Worm (Caenorhabditis elegans) whole organism, L4 larva: Measurements from ENCODE around the gene T19C3.2.

Experiments
- F44E2.7 ChIP-seq: fragments of 200-800 bp; sonication (Bioruptor generic); IDR thresholded peaks from 2 replicates; pipeline ENCODE4 v2.1.2; 2022; ENCODE audit warnings: missing genetic modification characterization, missing compliant biosample characterization
- Y105C5A.15 ChIP-seq: fragments of 200-800 bp; sonication (Bioruptor generic); IDR thresholded peaks from 2 replicates; pipeline ENCODE4 v1.3.6; 2022; ENCODE audit warnings: missing genetic modification characterization, missing compliant biosample characterization
- Y48G9A.11 ChIP-seq: fragments of 200-800 bp; sonication (Bioruptor generic); IDR thresholded peaks from 2 replicates; pipeline ENCODE4 v1.3.6; 2022; ENCODE audit warnings: missing genetic modification reagents, missing genetic modification characterization, missing compliant biosample characterization
- ama-1 ChIP-seq: fragments of 150-350 bp; optimal IDR thresholded peaks from 2 replicates; lab custom pipeline; 2014; ENCODE audit warnings: inconsistent platforms, mixed read lengths
- ceh-32 ChIP-seq: sonication (generic microtip); optimal IDR thresholded peaks from 2 replicates; lab custom pipeline; 2016; ENCODE audit warnings: mild to moderate bottlenecking, missing genetic modification characterization, missing compliant biosample characterization; ENCODE audit not compliant: poor library complexity
- ceh-82 ChIP-seq: sonication (generic microtip); optimal IDR thresholded peaks from 2 replicates; lab custom pipeline; 2017; ENCODE audit warnings: missing biosample characterization, missing genetic modification characterization
- cey-2 ChIP-seq: sonication (generic microtip); optimal IDR thresholded peaks from 3 replicates; lab custom pipeline; 2017; ENCODE audit warnings: missing genetic modification characterization, mild to moderate bottlenecking, missing compliant biosample characterization, antibody characterized with exemption, borderline replicate concordance; ENCODE audit not compliant: insufficient read depth
- daf-16 ChIP-seq, 3 experiments: sonication (generic microtip); optimal IDR thresholded peaks; 2 replicates each; lab custom pipeline; 2016 to 2017; ENCODE audit warnings: missing genetic modification characterization in 3 of 3, missing genetic modification reagents in 3 of 3, mild to moderate bottlenecking in 2 of 3, missing compliant biosample characterization in 2 of 3, missing biosample characterization in 1 of 3, moderate library complexity in 1 of 3
- dmd-8 ChIP-seq: fragments of 200-800 bp; sonication (Bioruptor generic); IDR thresholded peaks from 2 replicates; pipeline ENCODE4 v1.3.6; 2022; ENCODE audit warnings: missing genetic modification characterization, missing compliant biosample characterization
- dpl-1 ChIP-seq: fragments of 150-350 bp; optimal IDR thresholded peaks from 2 replicates; lab custom pipeline; 2014; ENCODE audit warnings: missing biosample characterization, missing genetic modification reagents, missing genetic modification characterization
- dve-1 ChIP-seq: sonication (generic microtip); optimal IDR thresholded peaks from 2 replicates; lab custom pipeline; 2017; ENCODE audit warnings: antibody characterized with exemption, mild to moderate bottlenecking, missing genetic modification characterization, missing compliant biosample characterization; ENCODE audit not compliant: insufficient read depth
- fkh-10 ChIP-seq: fragments of 150-350 bp; optimal IDR thresholded peaks from 2 replicates; lab custom pipeline; 2014; ENCODE audit warnings: missing biosample characterization, missing genetic modification reagents, missing genetic modification characterization
- hlh-30 ChIP-seq: sonication (generic microtip); optimal IDR thresholded peaks from 2 replicates; lab custom pipeline; 2017; ENCODE audit warnings: antibody characterized with exemption, mild to moderate bottlenecking, missing genetic modification characterization, missing compliant biosample characterization; ENCODE audit not compliant: insufficient read depth
- hmg-1.1 ChIP-seq: fragments of 200-800 bp; sonication (Bioruptor generic); IDR thresholded peaks from 2 replicates; pipeline ENCODE4 v1.3.6; 2022; ENCODE audit warnings: missing genetic modification reagents, missing genetic modification characterization, missing compliant biosample characterization
- lin-1 ChIP-seq: fragments of 200-800 bp; sonication (Bioruptor generic); IDR thresholded peaks from 2 replicates; pipeline ENCODE4 v1.3.6; 2022; ENCODE audit warnings: missing genetic modification reagents, missing genetic modification characterization, missing compliant biosample characterization
- lin-15B ChIP-seq: fragments of 150-350 bp; sonication (generic microtip); optimal IDR thresholded peaks from 3 replicates; lab custom pipeline; 2014; ENCODE audit warnings: missing biosample characterization, missing genetic modification characterization
- lin-29 ChIP-seq: fragments of 200-800 bp; sonication (Bioruptor generic); IDR thresholded peaks from 2 replicates; pipeline ENCODE4 v1.3.6; 2022; ENCODE audit warnings: missing genetic modification reagents, missing genetic modification characterization, missing compliant biosample characterization
- lin-38 ChIP-seq: fragments of 200-800 bp; sonication (Bioruptor generic); IDR thresholded peaks from 2 replicates; pipeline ENCODE4 v1.3.6; 2022; ENCODE audit warnings: missing genetic modification reagents, missing genetic modification characterization, missing compliant biosample characterization
- lin-39 ChIP-seq: fragments of 150-350 bp; optimal IDR thresholded peaks from 2 replicates; lab custom pipeline; 2014; ENCODE audit warnings: missing biosample characterization, missing genetic modification reagents, missing genetic modification characterization
- lsy-2 ChIP-seq, 2 experiments: fragments of 150-350 bp in 1 of 2; sonication (generic microtip) in 1 of 2; optimal IDR thresholded peaks; 2 replicates each; lab custom pipeline; 2014 to 2017; ENCODE audit warnings: missing biosample characterization in 2 of 2, missing genetic modification characterization in 2 of 2
- mep-1 ChIP-seq: fragments of 150-350 bp; sonication (generic microtip); optimal IDR thresholded peaks from 3 replicates; lab custom pipeline; 2014; ENCODE audit warnings: missing biosample characterization, missing genetic modification characterization
- mes-2 ChIP-seq: sonication (generic microtip); optimal IDR thresholded peaks from 2 replicates; lab custom pipeline; 2016; ENCODE audit warnings: missing genotype, mild to moderate bottlenecking, missing genetic modification characterization, missing compliant biosample characterization; ENCODE audit not compliant: poor library complexity, severe bottlenecking
- mxl-2 ChIP-seq: fragments of 200-800 bp; sonication (Bioruptor generic); conservative IDR thresholded peaks from 2 replicates; pipeline ENCODE4 v1.3.6; 2022; ENCODE audit warnings: missing genetic modification reagents, missing genetic modification characterization, missing compliant biosample characterization
- nhr-10 ChIP-seq: fragments of 150-350 bp; optimal IDR thresholded peaks from 2 replicates; lab custom pipeline; 2014; ENCODE audit warnings: missing biosample characterization, missing genetic modification characterization
- nhr-77 ChIP-seq: fragments of 150-350 bp; optimal IDR thresholded peaks from 2 replicates; lab custom pipeline; 2014; ENCODE audit warnings: missing biosample characterization, missing genetic modification characterization
- pha-4 ChIP-seq, 2 experiments: fragments of 150-350 bp in 1 of 2; fragments of 200-800 bp in 1 of 2; sonication (Bioruptor generic) in 1 of 2; IDR thresholded peaks in 1 of 2; optimal IDR thresholded peaks in 1 of 2; 2 replicates each; pipeline versions ENCODE4 v1.3.6 to Lab custom; 2014 to 2022; ENCODE audit warnings: missing genetic modification characterization in 2 of 2, missing genetic modification reagents in 2 of 2, missing biosample characterization in 1 of 2, missing compliant biosample characterization in 1 of 2
- php-3 ChIP-seq: fragments of 200-800 bp; sonication (Bioruptor generic); IDR thresholded peaks from 2 replicates; pipeline ENCODE4 v1.3.6; 2022; ENCODE audit warnings: missing genetic modification reagents, missing genetic modification characterization, missing compliant biosample characterization
- saeg-2 ChIP-seq: fragments of 200-800 bp; sonication (Bioruptor generic); IDR thresholded peaks from 2 replicates; pipeline ENCODE4 v1.3.6; 2022; ENCODE audit warnings: missing genetic modification reagents, missing genetic modification characterization, missing compliant biosample characterization
- sdz-12 ChIP-seq: fragments of 200-800 bp; sonication (Bioruptor generic); optimal IDR thresholded peaks from 2 replicates; lab custom pipeline; 2018; ENCODE audit warnings: mild to moderate bottlenecking, missing genetic modification characterization, missing compliant biosample characterization
- set-16 ChIP-seq: fragments of 200-800 bp; sonication (Bioruptor generic); IDR thresholded peaks from 2 replicates; pipeline ENCODE4 v1.3.6; 2022; ENCODE audit warnings: missing genetic modification reagents, missing genetic modification characterization, missing compliant biosample characterization
- snpc-1.2 ChIP-seq: fragments of 200-800 bp; sonication (Bioruptor generic); IDR thresholded peaks from 2 replicates; pipeline ENCODE4 v1.3.6; 2022; ENCODE audit warnings: missing genetic modification reagents, missing genetic modification characterization, missing compliant biosample characterization
- snpc-4 ChIP-seq: fragments of 150-350 bp; optimal IDR thresholded peaks from 2 replicates; lab custom pipeline; 2014; ENCODE audit warnings: missing biosample characterization, missing genetic modification characterization
- spr-3 ChIP-seq: fragments of 200-800 bp; sonication (Bioruptor generic); optimal IDR thresholded peaks from 2 replicates; lab custom pipeline; 2018; ENCODE audit warnings: mild to moderate bottlenecking, missing genetic modification characterization, missing compliant biosample characterization
- tag-97 ChIP-seq: fragments of 200-800 bp; sonication (Bioruptor generic); IDR thresholded peaks from 2 replicates; pipeline ENCODE4 v1.3.6; 2022; ENCODE audit warnings: missing genetic modification characterization, missing compliant biosample characterization
- vab-7 ChIP-seq: fragments of 200-800 bp; sonication (Bioruptor generic); IDR thresholded peaks from 2 replicates; pipeline ENCODE4 v1.3.6; 2022; ENCODE audit warnings: missing genetic modification reagents, missing genetic modification characterization, missing compliant biosample characterization
- ztf-7 ChIP-seq: fragments of 150-350 bp; optimal IDR thresholded peaks from 2 replicates; lab custom pipeline; 2014; ENCODE audit warnings: missing biosample characterization, missing genetic modification characterization

Gene T19C3.2

DNA sequence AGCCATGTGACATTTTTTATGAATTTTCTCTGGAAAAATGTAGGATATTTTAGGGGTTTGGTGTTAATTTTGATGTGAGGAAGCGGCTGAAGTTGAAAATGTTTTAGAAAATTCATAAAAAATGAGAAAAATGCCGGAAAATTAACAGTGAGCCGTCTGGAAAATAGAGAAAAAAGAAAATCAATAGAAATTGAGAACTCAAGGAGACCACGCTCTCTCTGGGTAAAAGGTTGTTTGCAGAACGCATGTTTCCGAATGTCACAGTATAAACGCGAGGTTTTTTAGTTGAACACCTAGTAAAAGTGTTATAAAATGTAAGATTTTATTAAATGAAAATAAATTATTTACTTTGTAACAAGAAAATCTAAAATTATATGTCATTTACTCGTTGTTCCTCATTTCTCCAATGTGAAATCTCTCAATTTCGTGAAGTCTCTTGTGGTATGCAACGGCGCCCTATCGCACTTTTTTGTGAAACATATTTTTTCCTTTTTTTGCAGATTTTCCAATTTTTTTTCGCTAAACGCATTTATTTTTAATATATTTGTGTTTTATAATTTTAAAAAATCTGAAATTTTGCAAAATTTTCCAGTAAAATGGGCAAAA, 22.9 kb upstream of the T19C3.2 start, which contains the start of the genes tag-266 and tag-267 (continued):
- TF ChIP-seq pha-4 (GFP tag; IDR thresholded peaks at IDR 0.05; lab: Robert Waterston, UW) (peak; percentile 38; the same call in 1 of the 2 replicates), pha-4 (tag; optimal IDR thresholded peaks at IDR 0.05; lab: Kevin White, UChicago) (no peak), ama-1 (no peak), mxl-2 (GFP tag; lab: Robert Waterston, UW) (no peak), tag-97 (GFP tag; lab: Robert Waterston, UW) (no peak), ceh-32 (tag; lab: Kevin White, UChicago) (no peak), F44E2.7 (GFP tag; lab: Robert Waterston, UW) (no peak), fkh-10 (GFP tag; lab: Kevin White, UChicago) (peak; percentile 62), ztf-7 (tag; lab: Kevin White, UChicago) (no peak), spr-3 (no peak), nhr-77 (peak; percentile 91), lin-1 (GFP tag; lab: Robert Waterston, UW) (no peak), cey-2 (tag; lab: Kevin White, UChicago) (no peak), lin-38 (peak; percentile 97), lsy-2 (tag; optimal IDR thresholded peaks at IDR 0.05; lab: Kevin White, UChicago) (peak in 1 of 2 experiments; percentile 73)

DNA sequence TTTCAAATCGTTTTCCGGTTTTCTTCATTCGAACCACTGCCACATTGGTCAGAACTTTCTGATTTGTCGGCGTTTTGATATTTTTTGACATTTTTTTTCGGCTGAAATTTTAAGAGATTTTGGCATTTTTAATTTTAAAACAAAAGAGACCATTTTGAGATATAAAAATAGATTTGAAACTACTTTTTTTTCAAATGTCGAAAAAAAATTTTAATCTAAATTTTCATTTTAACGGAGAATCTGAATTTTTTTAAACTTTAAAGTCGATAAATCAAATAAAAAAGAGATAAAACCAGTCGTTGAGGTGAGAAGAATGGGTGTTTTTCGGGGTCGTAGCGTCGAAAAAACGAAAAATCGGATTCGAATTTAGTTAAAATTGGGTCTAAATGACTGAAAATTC, 21.0 kb upstream of the T19C3.2 start, which contains the start of gene sbds-1:
Gene sbds-1, minus strand, starts transcription at position 101 of the 400 bp plus-strand sequence.
- TF ChIP-seq lin-38 (0 out of 2 replicates have a peak, but pooled peaks have one; percentile 7), lin-39 (tag; lab: Kevin White, UChicago) (no peak)

ce11 chrIII:636067-636466, 18.7 kb upstream of the T19C3.2 start, which contains the start of gene T19C3.7:
Gene T19C3.7 (minus strand): TSS chrIII:636167.
- TF ChIP-seq dve-1 (tag; lab: Kevin White, UChicago), result no peak

ce11 chrIII:634618-635017, 17.3 kb upstream of the T19C3.2 start, which contains the start of gene fem-2:
Gene fem-2 (minus strand): TSS chrIII:634626.
- TF ChIP-seq lsy-2 (tag; optimal IDR thresholded peaks at IDR 0.05; lab: Kevin White, UChicago) (peak in 1 of 2 experiments; percentile 58), snpc-4 (tag; lab: Kevin White, UChicago) (no peak), pha-4 (GFP tag; IDR thresholded peaks at IDR 0.05; lab: Robert Waterston, UW) (no peak), pha-4 (tag; optimal IDR thresholded peaks at IDR 0.05; lab: Kevin White, UChicago) (no peak), set-16 (GFP tag; lab: Robert Waterston, UW) (no peak), hlh-30 (tag; lab: Kevin White, UChicago) (peak; percentile 40), lin-15B (tag; lab: Kevin White, UChicago) (no peak), Y105C5A.15 (GFP tag; lab: Robert Waterston, UW) (no peak), lin-29 (GFP tag; lab: Robert Waterston, UW) (no peak), dpl-1 (GFP tag; lab: Kevin White, UChicago) (peak; percentile 22), snpc-1.2 (no peak), nhr-77 (no peak), mes-2 (tag; lab: Kevin White, UChicago) (peak; percentile 61), php-3 (GFP tag; lab: Robert Waterston, UW) (no peak), mep-1 (tag; lab: Kevin White, UChicago) (peak; percentile 30), nhr-10 (tag; lab: Kevin White, UChicago) (no peak), ceh-82 (tag; lab: Kevin White, UChicago) (no peak), Y48G9A.11 (GFP tag; lab: Robert Waterston, UW) (no peak), dmd-8 (no peak), saeg-2 (GFP tag; lab: Robert Waterston, UW) (no peak), vab-7 (GFP tag; lab: Robert Waterston, UW) (no peak), lin-38 (peak; percentile 59), sdz-12 (no peak), hmg-1.1 (peak; percentile 33; the same call in 1 of the 2 replicates), ama-1 (no peak), tag-97 (GFP tag; lab: Robert Waterston, UW) (no peak), daf-16 (GFP tag; optimal IDR thresholded peaks at IDR 0.05; lab: Kevin White, UChicago) (no peak), daf-16 (tag; optimal IDR thresholded peaks at IDR 0.05; lab: Kevin White, UChicago) (peak; percentile 13), dve-1 (tag; lab: Kevin White, UChicago) (peak; percentile 34)
